Worm (Caenorhabditis elegans) whole organism, L1 larva: ENCODE results near the gene F54D5.9.

Source experiments
- ces-1 ChIP-seq: fragments of 150-350 bp; optimal IDR thresholded peaks from 2 replicates; lab custom pipeline; 2014; ENCODE audit warnings: missing biosample characterization, missing genetic modification reagents, missing genetic modification characterization
- elt-3 ChIP-seq, 6 experiments: fragments of 150-350 bp in 1 of 6; sonication (generic microtip); optimal IDR thresholded peaks; 2 replicates each; lab custom pipeline; 2017 to 2018; ENCODE audit warnings: missing biosample characterization in 6 of 6, missing genetic modification characterization in 6 of 6, inconsistent platforms in 1 of 6
- nhr-12 ChIP-seq: sonication (generic microtip); optimal IDR thresholded peaks from 2 replicates; lab custom pipeline; 2017; ENCODE audit warnings: missing biosample characterization, missing genetic modification characterization
- tbx-2 ChIP-seq: sonication (generic microtip); optimal IDR thresholded peaks from 2 replicates; lab custom pipeline; 2016; ENCODE audit warnings: missing genetic modification characterization, missing compliant biosample characterization
- unc-30 ChIP-seq: sonication (generic microtip); optimal IDR thresholded peaks from 2 replicates; lab custom pipeline; 2017; ENCODE audit warnings: missing biosample characterization, missing genetic modification characterization

DNA sequence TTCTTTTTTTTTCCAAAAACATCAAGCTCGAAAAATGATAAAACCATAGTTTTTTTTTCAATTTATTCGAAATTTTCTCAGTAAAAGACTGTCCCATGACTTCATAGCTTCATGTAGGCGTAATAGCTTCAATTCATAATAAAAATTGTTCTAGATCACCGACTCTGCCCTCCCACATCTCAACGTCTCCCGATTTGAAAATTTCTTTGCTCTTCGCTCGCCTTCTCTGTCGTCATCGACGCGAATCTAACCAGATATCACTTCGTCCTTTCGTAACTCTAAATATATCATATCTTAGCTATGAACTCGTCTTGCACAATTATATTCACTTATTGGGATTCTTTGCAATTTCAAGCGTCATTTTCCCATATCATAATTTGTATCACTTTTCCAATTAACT lies 29.9 kb downstream of the F54D5.9 start, which contains the start of gene srh-44:
- TF ChIP-seq tbx-2 (tag; lab: Kevin White, UChicago) (no peak), elt-3 (tag; optimal IDR thresholded peaks at IDR 0.05; lab: Kevin White, UChicago) (no peak), unc-30 (tag; lab: Kevin White, UChicago) (no peak), nhr-12 (tag; lab: Kevin White, UChicago) (no peak), ces-1 (GFP tag; lab: Kevin White, UChicago) (no peak)
